Worm (Caenorhabditis elegans): ENCODE measurements around the gene atz-1.

DNA sequence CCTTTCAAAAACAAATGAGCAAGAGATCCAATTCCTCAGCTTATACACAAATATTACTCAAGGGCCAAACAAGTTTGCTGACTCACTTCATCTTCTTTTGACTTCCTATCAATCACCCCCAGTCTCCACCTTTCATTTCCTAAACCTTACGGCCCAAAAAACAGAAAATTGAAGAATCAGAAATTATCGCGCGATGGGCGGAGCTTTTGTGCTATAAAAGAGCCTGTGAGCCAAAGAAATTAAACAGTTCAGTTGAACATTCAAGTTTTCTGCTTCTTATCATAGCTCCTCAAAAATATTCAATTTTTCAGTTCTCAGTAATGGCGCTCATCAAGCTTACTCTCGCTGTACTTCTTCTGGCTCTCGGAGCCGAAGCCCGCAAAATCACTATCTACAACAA, 3.9 kb upstream of the atz-1 start, which contains the start of gene thn-1:
- TF ChIP-seq ztf-4 (tag; optimal IDR thresholded peaks at IDR 0.05): no peak
- no peak for TF ChIP-seq ceh-28 (tag; optimal IDR thresholded peaks at IDR 0.05)
- TF ChIP-seq elt-2 (tag; optimal IDR thresholded peaks at IDR 0.05): no peak

Data from whole organism, L3 larva.